Worm (Caenorhabditis elegans) whole organism, L4 larva: ENCODE results near the gene srsx-27.

Experiments
- ama-1 ChIP-seq: fragments of 150-350 bp; optimal IDR thresholded peaks from 2 replicates; lab custom pipeline; 2014; ENCODE audit warnings: inconsistent platforms, mixed read lengths
- ceh-28 ChIP-seq: fragments of 150-350 bp; optimal IDR thresholded peaks from 2 replicates; lab custom pipeline; 2014; ENCODE audit warnings: missing biosample characterization, missing genetic modification reagents, missing genetic modification characterization
- ceh-44 ChIP-seq: fragments of 200-800 bp; sonication (Bioruptor generic); IDR thresholded peaks from 2 replicates; pipeline ENCODE4 v1.3.6; 2022; ENCODE audit warnings: missing genetic modification reagents, missing genetic modification characterization, missing compliant biosample characterization
- egl-27 ChIP-seq: sonication (generic microtip); optimal IDR thresholded peaks from 3 replicates; lab custom pipeline; 2017; ENCODE audit warnings: missing biosample characterization, missing genetic modification reagents, missing genetic modification characterization
- gei-8 ChIP-seq: fragments of 200-800 bp; sonication (Bioruptor generic); optimal IDR thresholded peaks from 2 replicates; lab custom pipeline; 2018; ENCODE audit warnings: mild to moderate bottlenecking, missing genetic modification characterization, missing compliant biosample characterization
- madf-5 ChIP-seq, 2 experiments: fragments of 200-800 bp; sonication (Bioruptor generic); IDR thresholded peaks; 2 replicates each; pipeline ENCODE4 v1.3.6; 2022; ENCODE audit warnings: missing compliant biosample characterization in 2 of 2, missing genetic modification characterization in 2 of 2
- nhr-76 ChIP-seq: fragments of 150-350 bp; optimal IDR thresholded peaks from 2 replicates; lab custom pipeline; 2014; ENCODE audit warnings: missing biosample characterization, missing genetic modification characterization
- snpc-4 ChIP-seq: fragments of 150-350 bp; optimal IDR thresholded peaks from 2 replicates; lab custom pipeline; 2014; ENCODE audit warnings: missing biosample characterization, missing genetic modification characterization

ce11 chrV:10148352-10148751, 1.5 kb upstream of the srsx-27 start, which contains the start of gene srsx-26:
- TF ChIP-seq snpc-4 (tag; lab: Kevin White, UChicago) = no peak
- TF ChIP-seq nhr-76 = no peak
- no peak for TF ChIP-seq ama-1 (lab: Kevin White, UChicago)
- no peak for TF ChIP-seq madf-5 (GFP tag; IDR thresholded peaks at IDR 0.05; lab: Robert Waterston, UW)
- no peak for TF ChIP-seq egl-27
- no peak for TF ChIP-seq ceh-28
- TF ChIP-seq gei-8 (GFP tag; lab: Kevin White, UChicago) = no peak
- no peak for TF ChIP-seq ceh-44 (GFP tag; lab: Robert Waterston, UW)
